Worm (Caenorhabditis elegans) whole organism, late embryonic: ENCODE data around the gene T25D1.2.

Source experiments
- C38D4.7 ChIP-seq: fragments of 200-800 bp; sonication (Bioruptor generic); optimal IDR thresholded peaks from 2 replicates; lab custom pipeline; 2018; ENCODE audit warnings: mild to moderate bottlenecking, missing genetic modification characterization, moderate library complexity, missing compliant biosample characterization
- Y22D7AL.16 ChIP-seq: sonication (generic microtip); optimal IDR thresholded peaks from 2 replicates; lab custom pipeline; 2016; ENCODE audit warnings: missing genetic modification characterization, missing compliant biosample characterization
- elt-4 ChIP-seq: sonication (generic microtip); optimal IDR thresholded peaks from 2 replicates; lab custom pipeline; 2016; ENCODE audit warnings: missing genetic modification characterization, missing compliant biosample characterization
- ets-4 ChIP-seq: sonication (generic microtip); optimal IDR thresholded peaks from 2 replicates; lab custom pipeline; 2016; ENCODE audit warnings: missing genetic modification characterization, missing compliant biosample characterization
- fkh-10 ChIP-seq: fragments of 150-350 bp; optimal IDR thresholded peaks from 2 replicates; lab custom pipeline; 2014; ENCODE audit warnings: missing biosample characterization, missing genetic modification reagents, missing genetic modification characterization
- hlh-13 ChIP-seq: fragments of 200-800 bp; sonication (Bioruptor generic); optimal IDR thresholded peaks from 2 replicates; lab custom pipeline; 2018; ENCODE audit warnings: mild to moderate bottlenecking, missing genetic modification characterization, missing compliant biosample characterization
- hlh-15 ChIP-seq: sonication (generic microtip); optimal IDR thresholded peaks from 2 replicates; lab custom pipeline; 2016; ENCODE audit warnings: missing genetic modification characterization, missing compliant biosample characterization
- nhr-11 ChIP-seq: fragments of 150-350 bp; optimal IDR thresholded peaks from 2 replicates; lab custom pipeline; 2014; ENCODE audit warnings: missing biosample characterization, missing genetic modification characterization

ce11 chrX:16533860-16534259, 18.5 kb downstream of the T25D1.2 start:
- TF ChIP-seq Y22D7AL.16 (tag; lab: Kevin White, UChicago) (no peak), nhr-11 (tag; lab: Kevin White, UChicago) (no peak), C38D4.7 (no peak), elt-4 (tag; lab: Kevin White, UChicago) (no peak), fkh-10 (GFP tag; lab: Kevin White, UChicago) (no peak), ets-4 (tag; lab: Kevin White, UChicago) (no peak), hlh-15 (tag; lab: Kevin White, UChicago) (no peak), hlh-13 (GFP tag; lab: Kevin White, UChicago) (no peak)
